Worm (Caenorhabditis elegans): ENCODE data around the gene F37C12.10.

F37C12.10 gene

DNA sequence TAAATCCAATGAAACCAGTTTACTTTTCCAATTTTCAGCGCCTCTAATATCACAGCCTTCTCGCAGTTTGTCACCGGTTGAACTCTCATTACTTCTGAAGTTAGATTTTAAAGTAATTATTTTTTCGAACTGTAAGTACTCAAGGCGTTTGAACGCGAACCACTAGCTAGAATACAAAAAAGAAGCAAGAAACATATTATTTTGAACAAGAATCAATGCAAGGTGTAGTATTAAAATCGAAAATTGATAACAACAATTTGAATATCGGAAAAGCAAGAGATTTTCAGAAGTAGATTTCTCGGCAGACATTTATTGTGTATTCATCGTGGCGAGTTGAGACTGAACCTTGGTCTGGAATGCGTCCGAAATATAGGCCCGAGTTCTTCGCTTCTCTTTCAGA, 9.8 kb upstream of the F37C12.10 start, which contains the start of gene exos-9:
Gene exos-9 (minus strand): TSS at position 101 of the 400 bp plus-strand sequence.
- no peak for TF ChIP-seq ztf-23 (GFP tag; IDR thresholded peaks at IDR 0.05)
- TF ChIP-seq ref-1 (GFP tag; conservative IDR thresholded peaks at IDR 0.05): no peak
- no peak for TF ChIP-seq cog-1 (tag; optimal IDR thresholded peaks at IDR 0.05)
- no peak for TF ChIP-seq T22C8.4 (GFP tag; IDR thresholded peaks at IDR 0.05)
- no peak for TF ChIP-seq flt-1 (GFP tag; IDR thresholded peaks at IDR 0.05)
- TF ChIP-seq klf-2 (GFP tag; conservative IDR thresholded peaks at IDR 0.05): no peak
- TF ChIP-seq tab-1 (GFP tag; IDR thresholded peaks at IDR 0.05): no peak
- no peak for TF ChIP-seq ztf-29 (GFP tag; IDR thresholded peaks at IDR 0.05)
- TF ChIP-seq med-1 (GFP tag; optimal IDR thresholded peaks at IDR 0.05; ENCODE audit: insufficient read depth): no peak

ce11 chrIII:7195325-7195724, 7.1 kb upstream of the F37C12.10 start, which contains the start of gene F37C12.18:
F37C12.18 (minus strand) TSS chrIII:7195425.
- no peak for TF ChIP-seq klf-2 (GFP tag; conservative IDR thresholded peaks at IDR 0.05)

- TF ChIP-seq ref-1 (GFP tag; conservative IDR thresholded peaks at IDR 0.05): no peak
- no peak for TF ChIP-seq klf-2 (GFP tag; conservative IDR thresholded peaks at IDR 0.05)
- no peak for TF ChIP-seq med-1 (GFP tag; optimal IDR thresholded peaks at IDR 0.05; ENCODE audit: insufficient read depth)
- TF ChIP-seq ztf-29 (GFP tag; IDR thresholded peaks at IDR 0.05): no peak
These were observed 4.9 kb upstream of the F37C12.10 start, which contains the start of gene mec-14 for ce11 chrIII:7192942-7193665. mec-14 (minus strand) TSS chrIII:7192992.

- no peak for TF ChIP-seq T22C8.4 (GFP tag; IDR thresholded peaks at IDR 0.05)
- 0 out of 2 replicates have a peak, but pooled peaks have one; percentile 4 for TF ChIP-seq flt-1 (GFP tag; IDR thresholded peaks at IDR 0.05)
- peak; percentile 34 for TF ChIP-seq cog-1 (tag; optimal IDR thresholded peaks at IDR 0.05)
- TF ChIP-seq ztf-23 (GFP tag; IDR thresholded peaks at IDR 0.05): peak; percentile 55; the same call in 1 of the 2 replicates
These were observed 1.5 kb upstream of the F37C12.10 start, which contains the start of gene rps-21 for ce11 chrIII:7189581-7190128. rps-21 (minus strand) TSS chrIII:7189631.

DNA sequence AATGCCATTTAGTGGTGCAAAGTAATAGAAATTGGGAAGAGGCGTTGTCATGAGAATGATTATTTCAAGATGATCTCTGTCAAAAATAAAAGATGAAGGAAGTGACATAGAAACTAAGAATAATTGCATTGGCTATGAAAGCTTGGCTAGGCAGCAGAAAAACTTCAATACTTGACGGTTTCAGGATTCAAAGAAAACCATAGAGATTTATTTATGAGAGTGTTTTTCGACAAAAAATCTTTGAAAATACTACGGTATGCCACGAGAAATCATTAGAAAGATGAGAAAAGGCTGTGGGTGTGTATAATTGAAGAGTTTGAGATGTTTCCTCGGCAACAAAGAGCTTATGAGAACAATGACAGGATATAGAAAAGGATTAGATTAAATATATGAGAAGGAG, 2.7 kb downstream of the F37C12.10 start, which contains the start of gene F37C12.14:
Gene F37C12.14 (minus strand): TSS at position 101 of the 400 bp plus-strand sequence.
- TF ChIP-seq flt-1 (GFP tag; IDR thresholded peaks at IDR 0.05) (no peak), klf-2 (GFP tag; conservative IDR thresholded peaks at IDR 0.05) (no peak), med-1 (GFP tag; optimal IDR thresholded peaks at IDR 0.05; ENCODE audit: insufficient read depth) (no peak), ztf-29 (GFP tag; IDR thresholded peaks at IDR 0.05) (no peak), tab-1 (GFP tag; IDR thresholded peaks at IDR 0.05) (no peak), ztf-23 (GFP tag; IDR thresholded peaks at IDR 0.05) (no peak), ref-1 (GFP tag; conservative IDR thresholded peaks at IDR 0.05) (no peak), cog-1 (tag; optimal IDR thresholded peaks at IDR 0.05) (no peak), T22C8.4 (GFP tag; IDR thresholded peaks at IDR 0.05) (no peak)

DNA sequence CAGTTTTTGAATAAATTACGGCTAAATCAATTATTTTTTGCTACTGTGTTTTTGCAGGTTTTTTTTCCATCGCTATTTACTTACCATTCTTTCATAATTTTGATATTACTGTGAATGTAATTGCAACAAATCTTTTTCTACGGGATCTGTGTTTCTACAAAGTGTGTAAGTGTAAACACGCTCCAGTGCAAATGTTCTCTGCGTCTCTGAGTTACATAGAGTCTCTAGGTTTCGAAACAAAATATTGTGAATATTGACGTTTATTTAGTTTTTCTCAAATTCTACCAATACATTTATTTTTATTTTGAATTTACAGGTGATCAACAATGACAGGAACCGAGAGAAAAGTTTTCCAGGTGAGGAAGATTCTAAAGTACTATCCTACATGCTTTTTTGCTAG, 4.2 kb downstream of the F37C12.10 start, which contains the start of gene yju-2:
Gene yju-2 (plus strand): TSS at position 315 of the 400 bp plus-strand sequence.
- no peak for TF ChIP-seq ztf-29 (GFP tag; IDR thresholded peaks at IDR 0.05)
- no peak for TF ChIP-seq ref-1 (GFP tag; conservative IDR thresholded peaks at IDR 0.05)
- no peak for TF ChIP-seq ztf-23 (GFP tag; IDR thresholded peaks at IDR 0.05)
- no peak for TF ChIP-seq T22C8.4 (GFP tag; IDR thresholded peaks at IDR 0.05)
- TF ChIP-seq med-1 (GFP tag; optimal IDR thresholded peaks at IDR 0.05; ENCODE audit: insufficient read depth): no peak
- TF ChIP-seq cog-1 (tag; optimal IDR thresholded peaks at IDR 0.05): no peak

ce11 chrIII:7181822-7182221, 6.4 kb downstream of the F37C12.10 start, which contains the start of gene epg-4:
epg-4 (plus strand) TSS chrIII:7182167.
- TF ChIP-seq ztf-23 (GFP tag; IDR thresholded peaks at IDR 0.05): no peak; the same call in 1 of the 2 replicates
- TF ChIP-seq flt-1 (GFP tag; IDR thresholded peaks at IDR 0.05): 0 out of 2 replicates have a peak, but pooled peaks have one; percentile 18
- no peak for TF ChIP-seq ztf-29 (GFP tag; IDR thresholded peaks at IDR 0.05)
- no peak for TF ChIP-seq tab-1 (GFP tag; IDR thresholded peaks at IDR 0.05)

DNA sequence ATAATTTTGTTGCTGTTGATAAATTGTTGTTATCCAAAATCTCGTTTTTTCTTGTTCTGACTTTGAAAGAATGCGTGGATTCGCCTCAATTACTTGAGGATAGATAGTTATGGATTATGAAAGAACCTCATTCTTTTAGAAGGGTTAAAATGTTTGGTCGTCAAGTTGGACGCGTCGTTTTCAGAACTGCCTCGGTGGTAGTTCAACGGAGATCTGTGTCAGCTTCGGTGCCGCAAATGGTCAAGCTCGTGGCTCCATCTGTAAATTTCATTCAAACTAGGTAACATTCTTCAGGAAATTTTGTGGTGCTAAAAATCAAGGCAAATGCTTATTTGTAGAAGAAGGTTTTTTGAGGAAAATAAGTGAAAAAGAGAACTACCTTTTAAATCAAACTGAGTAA, 7.6 kb downstream of the F37C12.10 start, which contains the start of gene ndab-2:
Gene ndab-2 (plus strand): TSS at position 140 of the 400 bp plus-strand sequence.
- TF ChIP-seq klf-2 (GFP tag; conservative IDR thresholded peaks at IDR 0.05) (no peak), med-1 (GFP tag; optimal IDR thresholded peaks at IDR 0.05; ENCODE audit: insufficient read depth) (no peak)

ce11 chrIII:7179538-7180301, 8.5 kb downstream of the F37C12.10 start, which contains the start of the genes rps-14 and rpl-36:
rps-14 (minus strand) TSS chrIII:7179588.
rpl-36 (plus strand) TSS chrIII:7180251.
- TF ChIP-seq cog-1 (tag; optimal IDR thresholded peaks at IDR 0.05) (peak; percentile 76), T22C8.4 (GFP tag; IDR thresholded peaks at IDR 0.05) (no peak), ref-1 (GFP tag; conservative IDR thresholded peaks at IDR 0.05) (no peak), klf-2 (GFP tag; conservative IDR thresholded peaks at IDR 0.05) (no peak), flt-1 (GFP tag; IDR thresholded peaks at IDR 0.05) (no peak), ztf-23 (GFP tag; IDR thresholded peaks at IDR 0.05) (peak; percentile 79), ztf-29 (GFP tag; IDR thresholded peaks at IDR 0.05) (no peak)

ce11 chrIII:7178497-7178896, 9.7 kb downstream of the F37C12.10 start:
- TF ChIP-seq flt-1 (GFP tag; IDR thresholded peaks at IDR 0.05) (no peak), med-1 (GFP tag; optimal IDR thresholded peaks at IDR 0.05; ENCODE audit: insufficient read depth) (no peak), tab-1 (GFP tag; IDR thresholded peaks at IDR 0.05) (no peak), ztf-23 (GFP tag; IDR thresholded peaks at IDR 0.05) (no peak), cog-1 (tag; optimal IDR thresholded peaks at IDR 0.05) (no peak), ref-1 (GFP tag; conservative IDR thresholded peaks at IDR 0.05) (no peak), T22C8.4 (GFP tag; IDR thresholded peaks at IDR 0.05) (no peak), klf-2 (GFP tag; conservative IDR thresholded peaks at IDR 0.05) (no peak), ztf-29 (GFP tag; IDR thresholded peaks at IDR 0.05) (no peak)

All from whole organism, midembryonic.